Fruit fly (Drosophila melanogaster): ENCODE measurements around the gene bowl.

The bowl gene

DNA sequence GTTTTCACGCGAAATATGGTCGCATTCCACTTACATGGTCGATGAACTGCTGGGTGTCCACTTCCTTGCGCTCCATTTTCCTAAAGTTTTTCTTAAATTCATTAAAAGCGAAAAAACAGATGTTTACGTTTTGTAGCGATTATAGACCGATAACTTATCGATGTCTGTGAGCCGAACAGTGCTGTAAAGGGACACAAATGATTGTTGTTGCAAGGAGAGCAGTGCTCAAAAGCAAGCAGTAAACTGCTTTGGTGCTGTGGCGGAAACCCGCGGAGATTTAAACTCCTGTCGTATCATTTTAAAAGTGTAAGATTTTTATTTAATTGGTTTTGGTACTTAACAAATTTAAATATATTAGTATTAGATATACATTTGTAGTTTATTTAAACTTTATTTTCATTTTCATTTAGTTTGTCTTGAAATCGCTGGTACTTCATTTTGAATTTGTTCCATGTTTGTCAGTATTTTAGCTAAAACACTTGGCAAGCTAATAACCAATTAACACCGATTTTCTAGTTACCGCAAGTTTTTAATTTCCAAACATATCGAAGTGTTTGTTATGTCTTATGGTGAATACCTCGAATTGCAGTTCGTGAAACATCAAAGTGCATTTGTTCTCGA, 41.9 kb downstream of the bowl start, which contains the start of gene CG3407 (continued):
- no peak for TF ChIP-seq peb (GFP tag; IDR thresholded peaks at IDR 0.05)
- peak; percentile 7; the same call in 1 of the 2 replicates for TF ChIP-seq CG6272 (GFP tag; IDR thresholded peaks at IDR 0.05)
- no peak for TF ChIP-seq CG7745 (tag; optimal IDR thresholded peaks at IDR 0.05)
- TF ChIP-seq pho (GFP tag; optimal IDR thresholded peaks at IDR 0.05) = peak; percentile 60
- TF ChIP-seq CG2875 (GFP tag; optimal IDR thresholded peaks at IDR 0.05) = no peak
- peak; percentile 74 for TF ChIP-seq zfh2 (GFP tag; optimal IDR thresholded peaks at IDR 0.05)
- TF ChIP-seq dpn (GFP tag; optimal IDR thresholded peaks at IDR 0.05) = peak; percentile 47 to 54
- TF ChIP-seq HLHmδ (GFP tag; optimal IDR thresholded peaks at IDR 0.05) = no peak
- no peak for TF ChIP-seq Gsc (GFP tag; IDR thresholded peaks at IDR 0.05)
- peak; percentile 36; the same call in 1 of the 2 replicates for TF ChIP-seq lmd (GFP tag; IDR thresholded peaks at IDR 0.05)
- TF ChIP-seq klu (GFP tag; IDR thresholded peaks at IDR 0.05) = no peak
- TF ChIP-seq CG10565 (GFP tag; optimal IDR thresholded peaks at IDR 0.05) = no peak
- TF ChIP-seq CG12744 (GFP tag; optimal IDR thresholded peaks at IDR 0.05) = no peak
- TF ChIP-seq CG9797 (GFP tag; optimal IDR thresholded peaks at IDR 0.05) = peak; percentile 5
- TF ChIP-seq az2 (GFP tag; optimal IDR thresholded peaks at IDR 0.05) = no peak
- peak; percentile 98 for TF ChIP-seq Aef1 (GFP tag; IDR thresholded peaks at IDR 0.05)
- TF ChIP-seq Myb (GFP tag; optimal IDR thresholded peaks at IDR 0.05) = peak; percentile 75
- no peak for TF ChIP-seq yki (optimal IDR thresholded peaks at IDR 0.05)
- TF ChIP-seq CG7372 (GFP tag; IDR thresholded peaks at IDR 0.05) = no peak
- TF ChIP-seq Optix (GFP tag; IDR thresholded peaks at IDR 0.05) = 0 out of 3 replicates have a peak, but pooled peaks have one; percentile 9
- TF ChIP-seq CG16815 (GFP tag; optimal IDR thresholded peaks at IDR 0.05) = peak; percentile 4
- TF ChIP-seq CG13424 (tag; optimal IDR thresholded peaks at IDR 0.05) = no peak
- 0 out of 2 replicates have a peak, but pooled peaks have one; percentile 28 for TF ChIP-seq Adf1 (GFP tag; IDR thresholded peaks at IDR 0.05)
- TF ChIP-seq tin (GFP tag; optimal IDR thresholded peaks at IDR 0.05) = peak; percentile 23
- TF ChIP-seq Asciz (GFP tag; optimal IDR thresholded peaks at IDR 0.05) = no peak
- TF ChIP-seq jumu (GFP tag; optimal IDR thresholded peaks at IDR 0.05) = peak; percentile 56
- TF ChIP-seq Med (GFP tag) = peak; percentile 92
- peak; percentile 55 for TF ChIP-seq Ptx1 (GFP tag; IDR thresholded peaks at IDR 0.05)
- TF ChIP-seq en (GFP tag; optimal IDR thresholded peaks at IDR 0.05) = no peak
- peak; percentile 61 for TF ChIP-seq hbn (GFP tag; IDR thresholded peaks at IDR 0.05; ENCODE audit: partially characterized antibody)
- TF ChIP-seq aop (GFP tag; IDR thresholded peaks at IDR 0.05) = peak; percentile 41; the same call in 1 of the 2 replicates
- no peak for TF ChIP-seq Sox102F (GFP tag; optimal IDR thresholded peaks at IDR 0.05)
- no peak for TF ChIP-seq CG18619 (GFP tag; optimal IDR thresholded peaks at IDR 0.05)
- TF ChIP-seq CG17385 (GFP tag; optimal IDR thresholded peaks at IDR 0.05) = no peak
- TF ChIP-seq Dek (tag; optimal IDR thresholded peaks at IDR 0.05) = peak; percentile 60
- no peak for TF ChIP-seq CG13894 (tag; optimal IDR thresholded peaks at IDR 0.05)
- no peak for TF ChIP-seq nom (GFP tag; optimal IDR thresholded peaks at IDR 0.05)
- peak; percentile 55 for TF ChIP-seq Chrac-16 (GFP tag; optimal IDR thresholded peaks at IDR 0.05)
- peak in 1 of 2 experiments; percentile 48 for TF ChIP-seq Dfd (GFP tag; optimal IDR thresholded peaks at IDR 0.05)
- no peak for TF ChIP-seq slou (GFP tag; optimal IDR thresholded peaks at IDR 0.05)

DNA sequence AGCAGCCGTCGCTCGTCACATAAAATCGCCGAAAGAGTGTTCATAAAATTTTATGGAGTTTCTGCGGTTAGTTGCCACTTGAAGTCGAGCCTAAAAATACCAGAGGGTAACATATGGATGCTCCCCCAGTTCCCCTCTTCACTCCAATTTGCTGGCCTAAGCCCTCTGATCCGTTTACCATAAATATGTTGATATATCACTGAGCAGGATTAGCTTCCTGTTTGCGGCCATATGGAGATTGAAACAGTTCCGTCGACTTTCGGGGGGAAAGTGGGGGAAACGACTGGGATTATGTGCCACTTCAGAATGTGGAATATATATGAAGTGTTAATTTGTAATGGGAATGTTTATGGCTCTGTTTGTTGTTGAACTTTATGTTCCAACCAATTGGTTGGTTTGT, 42.7 kb downstream of the bowl start:
- TF ChIP-seq HLH54F (GFP tag; optimal IDR thresholded peaks at IDR 0.05) (no peak), crc (GFP tag; optimal IDR thresholded peaks at IDR 0.05) (no peak), Nf-YB (GFP tag; optimal IDR thresholded peaks at IDR 0.05) (peak; percentile 53), crol (GFP tag; IDR thresholded peaks at IDR 0.05) (peak; percentile 68), Gug (GFP tag; IDR thresholded peaks at IDR 0.05) (no peak), oc (tag; optimal IDR thresholded peaks at IDR 0.05) (peak; percentile 27), pfk (GFP tag; optimal IDR thresholded peaks at IDR 0.05) (peak; percentile 30), twi (tag; optimal IDR thresholded peaks at IDR 0.05) (peak; percentile 82)

Data from whole organism, embryonic.